Worm (Caenorhabditis elegans) whole organism, young adult: ENCODE results near the gene F26F4.5.

Experiments used
- B0035.1 ChIP-seq: sonication (generic microtip); optimal IDR thresholded peaks from 2 replicates; lab custom pipeline; 2016; ENCODE audit warnings: missing genetic modification characterization, mild to moderate bottlenecking, missing compliant biosample characterization, missing genotype, missing genetic modification reagents
- B0261.1 ChIP-seq: sonication (generic microtip); optimal IDR thresholded peaks from 2 replicates; lab custom pipeline; 2016; ENCODE audit warnings: mild to moderate bottlenecking, missing genetic modification characterization, moderate library complexity, missing compliant biosample characterization
- C17E4.6 ChIP-seq: fragments of 200-800 bp; sonication (Bioruptor generic); IDR thresholded peaks from 2 replicates; pipeline ENCODE4 v1.3.6; 2022; ENCODE audit warnings: missing genetic modification reagents, missing genetic modification characterization, missing compliant biosample characterization
- F22D6.2 ChIP-seq: sonication (generic microtip); optimal IDR thresholded peaks from 2 replicates; lab custom pipeline; 2016; ENCODE audit warnings: mild to moderate bottlenecking, missing genetic modification characterization, missing compliant biosample characterization
- F23B12.7 ChIP-seq: sonication (generic microtip); optimal IDR thresholded peaks from 2 replicates; lab custom pipeline; 2017; ENCODE audit warnings: missing genetic modification characterization, mild to moderate bottlenecking, missing compliant biosample characterization, antibody characterized with exemption, moderate library complexity; ENCODE audit not compliant: insufficient read depth
- F39B2.1 ChIP-seq: fragments of 200-800 bp; sonication (Bioruptor generic); IDR thresholded peaks from 2 replicates; pipeline ENCODE4 v1.3.6; 2022; ENCODE audit warnings: missing genetic modification reagents, missing genetic modification characterization, missing compliant biosample characterization
- F49E8.2 ChIP-seq: sonication (generic microtip); optimal IDR thresholded peaks from 3 replicates; lab custom pipeline; 2017; ENCODE audit warnings: missing genetic modification characterization, mild to moderate bottlenecking, missing compliant biosample characterization, antibody characterized with exemption, moderate library complexity; ENCODE audit not compliant: insufficient read depth
- K12H6.12 ChIP-seq: fragments of 200-800 bp; sonication (Bioruptor generic); optimal IDR thresholded peaks from 2 replicates; lab custom pipeline; 2018; ENCODE audit warnings: mild to moderate bottlenecking, missing genetic modification characterization, missing compliant biosample characterization
- Y56A3A.18 ChIP-seq: fragments of 200-800 bp; sonication (Bioruptor generic); IDR thresholded peaks from 2 replicates; pipeline ENCODE4 v1.3.6; 2022; ENCODE audit warnings: missing genetic modification reagents, missing genetic modification characterization, missing compliant biosample characterization
- Y67H2A.10 ChIP-seq: fragments of 200-800 bp; sonication (Bioruptor generic); conservative IDR thresholded peaks from 2 replicates; pipeline ENCODE4 v1.3.6; 2022; ENCODE audit warnings: missing genetic modification reagents, missing genetic modification characterization, missing compliant biosample characterization
- ZK185.1 ChIP-seq: sonication (generic microtip); optimal IDR thresholded peaks from 2 replicates; lab custom pipeline; 2016; ENCODE audit warnings: mild to moderate bottlenecking, missing genetic modification characterization, missing compliant biosample characterization; ENCODE audit not compliant: poor library complexity, severe bottlenecking
- ama-1 ChIP-seq, 3 experiments: fragments of 150-350 bp in 1 of 3; sonication (generic microtip) in 2 of 3; optimal IDR thresholded peaks; 2 replicates each; lab custom pipeline; 2014 to 2018; ENCODE audit warnings: missing biosample characterization in 2 of 3, missing genetic modification characterization in 2 of 3, missing genetic modification reagents in 2 of 3
- attf-6 ChIP-seq: fragments of 200-800 bp; sonication (Bioruptor generic); IDR thresholded peaks from 2 replicates; pipeline ENCODE4 v1.3.6; 2022; ENCODE audit warnings: missing genetic modification reagents, missing genetic modification characterization, missing compliant biosample characterization
- bed-2 ChIP-seq: fragments of 200-800 bp; sonication (Bioruptor generic); IDR thresholded peaks from 2 replicates; pipeline ENCODE4 v1.3.6; 2022; ENCODE audit warnings: missing genetic modification reagents, missing genetic modification characterization, missing compliant biosample characterization
- ceh-27 ChIP-seq: fragments of 200-800 bp; sonication (Bioruptor generic); optimal IDR thresholded peaks from 2 replicates; lab custom pipeline; 2018; ENCODE audit warnings: mild to moderate bottlenecking, missing genetic modification characterization, moderate library complexity, missing compliant biosample characterization
- ceh-58 ChIP-seq: fragments of 200-800 bp; sonication (Bioruptor generic); IDR thresholded peaks from 2 replicates; pipeline ENCODE4 v1.3.6; 2022; ENCODE audit warnings: missing genetic modification characterization, missing compliant biosample characterization
- ceh-79 ChIP-seq: sonication (generic microtip); optimal IDR thresholded peaks from 2 replicates; lab custom pipeline; 2017; ENCODE audit warnings: mild to moderate bottlenecking, missing genetic modification characterization, missing compliant biosample characterization
- dox-1 ChIP-seq: fragments of 200-800 bp; sonication (Bioruptor generic); IDR thresholded peaks from 2 replicates; pipeline ENCODE4 v1.3.6; 2022; ENCODE audit warnings: missing genetic modification reagents, missing genetic modification characterization, missing compliant biosample characterization
- efl-1 ChIP-seq: fragments of 150-350 bp; optimal IDR thresholded peaks from 2 replicates; lab custom pipeline; 2014; ENCODE audit warnings: missing biosample characterization, missing genetic modification reagents, missing genetic modification characterization
- gei-17 ChIP-seq: fragments of 200-800 bp; sonication (Bioruptor generic); optimal IDR thresholded peaks from 2 replicates; lab custom pipeline; 2018; ENCODE audit warnings: mild to moderate bottlenecking, missing genetic modification characterization, missing compliant biosample characterization
- him-1 ChIP-seq: sonication (generic microtip); optimal IDR thresholded peaks from 2 replicates; lab custom pipeline; 2016; ENCODE audit warnings: missing genotype, missing genetic modification reagents, missing genetic modification characterization, missing compliant biosample characterization
- hlh-12 ChIP-seq: sonication (generic microtip); optimal IDR thresholded peaks from 2 replicates; lab custom pipeline; 2016; ENCODE audit warnings: missing genetic modification characterization, missing compliant biosample characterization
- lag-1 ChIP-seq: fragments of 200-800 bp; sonication (Bioruptor generic); IDR thresholded peaks from 2 replicates; pipeline ENCODE4 v1.3.6; 2022; ENCODE audit warnings: missing genetic modification reagents, missing genetic modification characterization, missing compliant biosample characterization
- let-526 ChIP-seq: fragments of 200-800 bp; sonication (Bioruptor generic); IDR thresholded peaks from 2 replicates; pipeline ENCODE4 v1.3.6; 2022; ENCODE audit warnings: missing genetic modification reagents, missing genetic modification characterization, missing compliant biosample characterization
- lin-26 ChIP-seq: fragments of 200-800 bp; sonication (Bioruptor generic); IDR thresholded peaks from 2 replicates; pipeline ENCODE4 v1.3.6; 2022; ENCODE audit warnings: missing genetic modification reagents, missing genetic modification characterization, missing compliant biosample characterization
- lin-40 ChIP-seq: sonication (generic microtip); optimal IDR thresholded peaks from 2 replicates; lab custom pipeline; 2016; ENCODE audit warnings: missing genetic modification characterization, mild to moderate bottlenecking, missing compliant biosample characterization, missing genotype, missing genetic modification reagents
- lsl-1 ChIP-seq: fragments of 200-800 bp; sonication (Bioruptor generic); optimal IDR thresholded peaks from 2 replicates; lab custom pipeline; 2018; ENCODE audit warnings: mild to moderate bottlenecking, missing genetic modification characterization, moderate library complexity, missing compliant biosample characterization
- madf-10 ChIP-seq: sonication (generic microtip); optimal IDR thresholded peaks from 2 replicates; lab custom pipeline; 2016; ENCODE audit warnings: mild to moderate bottlenecking, missing genetic modification characterization, missing compliant biosample characterization
- madf-3 ChIP-seq: fragments of 200-800 bp; sonication (Bioruptor generic); IDR thresholded peaks from 2 replicates; pipeline ENCODE4 v1.3.6; 2022; ENCODE audit warnings: missing genetic modification reagents, missing genetic modification characterization, missing compliant biosample characterization
- madf-6 ChIP-seq: fragments of 200-800 bp; sonication (Bioruptor generic); IDR thresholded peaks from 2 replicates; pipeline ENCODE4 v1.3.6; 2022; ENCODE audit warnings: missing genetic modification reagents, missing genetic modification characterization, missing compliant biosample characterization
- madf-8 ChIP-seq: fragments of 200-800 bp; sonication (Bioruptor generic); conservative IDR thresholded peaks from 2 replicates; pipeline ENCODE4 v1.3.6; 2022; ENCODE audit warnings: missing genetic modification reagents, missing genetic modification characterization, missing compliant biosample characterization
- nfyb-1 ChIP-seq: fragments of 200-800 bp; sonication (Bioruptor generic); IDR thresholded peaks from 2 replicates; pipeline ENCODE4 v1.3.6; 2022; ENCODE audit warnings: missing genetic modification reagents, missing genetic modification characterization, missing compliant biosample characterization
- nhr-27 ChIP-seq: fragments of 200-800 bp; sonication (Bioruptor generic); optimal IDR thresholded peaks from 2 replicates; lab custom pipeline; 2018; ENCODE audit warnings: mild to moderate bottlenecking, missing genetic modification characterization, moderate library complexity, missing compliant biosample characterization
- nhr-90 ChIP-seq: sonication (generic microtip); optimal IDR thresholded peaks from 2 replicates; lab custom pipeline; 2016; ENCODE audit warnings: missing genotype, mild to moderate bottlenecking, missing genetic modification characterization, missing compliant biosample characterization
- pbrm-1 ChIP-seq: fragments of 200-800 bp; sonication (Bioruptor generic); IDR thresholded peaks from 2 replicates; pipeline ENCODE4 v1.3.6; 2022; ENCODE audit warnings: missing genetic modification reagents, missing genetic modification characterization, missing compliant biosample characterization
- rcor-1 ChIP-seq: fragments of 200-800 bp; sonication (Bioruptor generic); IDR thresholded peaks from 2 replicates; pipeline ENCODE4 v1.3.6; 2022; ENCODE audit warnings: missing genetic modification reagents, missing genetic modification characterization, missing compliant biosample characterization
- rec-8 ChIP-seq, 2 experiments: sonication (generic microtip); optimal IDR thresholded peaks; 2 replicates each; lab custom pipeline; 2016; ENCODE audit warnings: mild to moderate bottlenecking in 2 of 2, missing genetic modification characterization in 2 of 2, missing genetic modification reagents in 2 of 2, missing genotype in 2 of 2, missing biosample characterization in 1 of 2, missing compliant biosample characterization in 1 of 2, moderate library complexity in 1 of 2
- snpc-1.1 ChIP-seq: sonication (generic microtip); optimal IDR thresholded peaks from 2 replicates; lab custom pipeline; 2017; ENCODE audit warnings: missing genetic modification characterization, mild to moderate bottlenecking, missing compliant biosample characterization, antibody characterized with exemption, moderate library complexity, missing genotype, missing genetic modification reagents; ENCODE audit not compliant: insufficient read depth
- snpc-1.3 ChIP-seq: sonication (generic microtip); optimal IDR thresholded peaks from 2 replicates; lab custom pipeline; 2017; ENCODE audit warnings: missing genetic modification characterization, mild to moderate bottlenecking, missing compliant biosample characterization, antibody characterized with exemption, moderate library complexity, missing genotype, missing genetic modification reagents; ENCODE audit not compliant: insufficient read depth
- tbp1 ChIP-seq: fragments of 200-800 bp; sonication (Bioruptor generic); optimal IDR thresholded peaks from 2 replicates; lab custom pipeline; 2018; ENCODE audit warnings: mild to moderate bottlenecking, missing genetic modification characterization, missing compliant biosample characterization
- unc-130 ChIP-seq: sonication (generic microtip); optimal IDR thresholded peaks from 2 replicates; lab custom pipeline; 2016; ENCODE audit warnings: missing genetic modification reagents, missing genetic modification characterization, missing compliant biosample characterization
- unc-62 ChIP-seq: fragments of 150-350 bp; optimal IDR thresholded peaks from 2 replicates; lab custom pipeline; 2014; ENCODE audit warnings: missing biosample characterization, missing genetic modification reagents, missing genetic modification characterization
- zfh-2 ChIP-seq: fragments of 200-800 bp; sonication (Bioruptor generic); conservative IDR thresholded peaks from 2 replicates; pipeline ENCODE4 v1.3.6; 2022; ENCODE audit warnings: missing genetic modification reagents, missing genetic modification characterization, missing compliant biosample characterization
- ztf-26 ChIP-seq: sonication (generic microtip); optimal IDR thresholded peaks from 2 replicates; lab custom pipeline; 2017; ENCODE audit warnings: missing genetic modification characterization, missing compliant biosample characterization
- ztf-28 ChIP-seq: fragments of 200-800 bp; sonication (Bioruptor generic); IDR thresholded peaks from 2 replicates; pipeline ENCODE4 v1.3.6; 2022; ENCODE audit warnings: missing genetic modification reagents, missing genetic modification characterization, missing compliant biosample characterization
- ztf-6 ChIP-seq: fragments of 200-800 bp; sonication (Bioruptor generic); IDR thresholded peaks from 2 replicates; pipeline ENCODE4 v1.3.6; 2022; ENCODE audit warnings: missing genetic modification reagents, missing genetic modification characterization, missing compliant biosample characterization

F26F4.5 gene

DNA sequence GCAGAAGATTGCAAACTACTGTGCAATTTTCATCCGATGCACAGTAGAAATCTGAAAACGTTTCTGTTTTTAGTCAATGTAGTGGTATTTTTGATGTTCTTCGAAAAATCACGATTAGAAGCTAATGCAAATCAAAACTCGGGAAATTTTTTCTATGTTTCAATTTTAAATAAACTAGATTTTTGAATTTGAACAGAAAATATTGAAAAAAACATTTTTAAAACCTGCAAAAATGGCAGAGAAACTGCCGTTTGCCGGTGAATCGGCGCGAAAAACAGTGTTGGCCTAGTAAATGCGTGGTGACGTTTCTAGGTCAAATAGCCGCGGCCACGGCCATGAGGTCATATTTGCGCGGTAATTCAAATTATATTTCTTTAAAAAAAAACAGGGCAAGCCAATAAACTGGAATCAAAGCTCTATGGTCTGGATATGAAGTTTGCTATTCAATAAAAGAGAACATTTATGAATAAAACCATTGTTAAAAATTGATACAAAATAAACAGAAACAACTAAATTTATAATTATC is 39.2 kb upstream of the F26F4.5 start, which contains the start of gene set-2 (continued):
- TF ChIP-seq Y67H2A.10 (peak; percentile 45; the same call in 1 of the 2 replicates), nfyb-1 (GFP tag; lab: Robert Waterston, UW) (peak; percentile 76), ztf-6 (no peak), rec-8 (tag; optimal IDR thresholded peaks at IDR 0.05; lab: Kevin White, UChicago) (peak; percentile 52 to 80), B0261.1 (tag; lab: Kevin White, UChicago) (no peak), nhr-27 (tag; lab: Kevin White, UChicago) (no peak), lin-26 (0 out of 2 replicates have a peak, but pooled peaks have one; percentile 39), snpc-1.3 (tag; lab: Kevin White, UChicago) (peak; percentile 60), C17E4.6 (GFP tag; lab: Robert Waterston, UW) (peak; percentile 59; the same call in 1 of the 2 replicates), efl-1 (peak; percentile 92), B0035.1 (tag; lab: Kevin White, UChicago) (no peak), ztf-26 (tag; lab: Kevin White, UChicago) (no peak), madf-8 (GFP tag; lab: Robert Waterston, UW) (peak; percentile 77), let-526 (GFP tag; lab: Robert Waterston, UW) (peak; percentile 86), bed-2 (GFP tag; lab: Robert Waterston, UW) (peak; percentile 92), snpc-1.1 (peak; percentile 40), gei-17 (GFP tag; lab: Kevin White, UChicago) (no peak), madf-6 (GFP tag; lab: Robert Waterston, UW) (peak; percentile 88), madf-3 (GFP tag; lab: Robert Waterston, UW) (peak; percentile 89), F22D6.2 (peak; percentile 43), dox-1 (GFP tag; lab: Robert Waterston, UW) (peak; percentile 90), lin-40 (tag; lab: Kevin White, UChicago) (peak; percentile 28), ama-1 (optimal IDR thresholded peaks at IDR 0.05; lab: Kevin White, UChicago) (no peak), ama-1 (GFP tag; optimal IDR thresholded peaks at IDR 0.05; lab: Kevin White, UChicago) (no peak), zfh-2 (GFP tag; lab: Robert Waterston, UW) (0 out of 2 replicates have a peak, but pooled peaks have one; percentile 30), madf-10 (peak; percentile 55), Y56A3A.18 (no peak), ceh-27 (GFP tag; lab: Kevin White, UChicago) (peak; percentile 88), ztf-28 (peak; percentile 81; the same call in 1 of the 2 replicates), ceh-79 (no peak), hlh-12 (tag; lab: Kevin White, UChicago) (no peak), him-1 (tag; lab: Kevin White, UChicago) (peak; percentile 3), lsl-1 (GFP tag; lab: Kevin White, UChicago) (peak; percentile 75), K12H6.12 (tag; lab: Kevin White, UChicago) (peak; percentile 59), tbp1 (peak; percentile 48), lag-1 (GFP tag; lab: Robert Waterston, UW) (no peak), unc-130 (GFP tag; lab: Kevin White, UChicago) (peak; percentile 95), ceh-58 (GFP tag; lab: Robert Waterston, UW) (no peak), F49E8.2 (tag; lab: Kevin White, UChicago) (no peak), pbrm-1 (GFP tag; lab: Robert Waterston, UW) (peak; percentile 65; the same call in 1 of the 2 replicates), nhr-90 (tag; lab: Kevin White, UChicago) (no peak), F39B2.1 (peak; percentile 81; the same call in 1 of the 2 replicates), rcor-1 (GFP tag; lab: Robert Waterston, UW) (peak; percentile 81), attf-6 (GFP tag; lab: Robert Waterston, UW) (peak; percentile 29; the same call in 1 of the 2 replicates), ZK185.1 (tag; lab: Kevin White, UChicago) (peak; percentile 93), unc-62 (GFP tag; lab: Kevin White, UChicago) (no peak), F23B12.7 (tag; lab: Kevin White, UChicago) (no peak)
